Fruit fly (Drosophila melanogaster) whole organism, adult: Measurements from ENCODE around the gene CG12219.

ENCODE experiments used
- CG12768 ChIP-seq: fragments of 200-800 bp; sonication (Bioruptor generic); optimal IDR thresholded peaks from 2 replicates; lab custom pipeline; 2017; ENCODE audit warnings: missing biosample characterization, missing genetic modification characterization, mild to moderate bottlenecking, moderate library complexity, missing genetic modification reagents
- CG14711 ChIP-seq: fragments of 200-800 bp; sonication (Bioruptor generic); optimal IDR thresholded peaks from 2 replicates; lab custom pipeline; 2018; ENCODE audit warnings: missing biosample characterization, mild to moderate bottlenecking, missing genetic modification characterization, moderate library complexity
- cnc ChIP-seq, 2 experiments: fragments of >200 bp; optimal IDR thresholded peaks; 2 replicates each; lab custom pipeline; 2017
- kay ChIP-seq: fragments of 200-800 bp; sonication (Bioruptor generic); peaks from one replicate; lab custom pipeline; 2016; ENCODE audit warnings: missing biosample characterization, missing genetic modification characterization, borderline replicate concordance
- pad ChIP-seq: fragments of 200-800 bp; sonication (Bioruptor generic); optimal IDR thresholded peaks from 3 replicates; lab custom pipeline; 2017; ENCODE audit warnings: missing biosample characterization, missing genetic modification characterization, mild to moderate bottlenecking, moderate library complexity, missing genetic modification reagents
- tj ChIP-seq: fragments of 200-800 bp; sonication (Bioruptor generic); optimal IDR thresholded peaks from 3 replicates; lab custom pipeline; 2017; ENCODE audit warnings: missing biosample characterization, mild to moderate bottlenecking, missing genetic modification characterization, moderate library complexity
- toe ChIP-seq: fragments of 200-800 bp; sonication (Bioruptor generic); optimal IDR thresholded peaks from 2 replicates; lab custom pipeline; 2016; ENCODE audit warnings: missing biosample characterization, missing genetic modification characterization

- TF ChIP-seq pad (GFP tag; lab: Kevin White, UChicago) = peak; percentile 72
- TF ChIP-seq CG12768 (GFP tag; lab: Kevin White, UChicago) = no peak
- peak; percentile 44 for TF ChIP-seq CG14711 (tag; lab: Kevin White, UChicago)
- TF ChIP-seq tj = peak; percentile 31
- TF ChIP-seq cnc (optimal IDR thresholded peaks at IDR 0.05; lab: Kevin White, UChicago) = no peak
- TF ChIP-seq toe (GFP tag; lab: Kevin White, UChicago) = no peak
- no peak for TF ChIP-seq kay (GFP tag; lab: Kevin White, UChicago)
These were observed 13.2 kb downstream of the CG12219 start, which contains the start of the genes Top3beta and wuho for dm6 chrX:6287842-6288241.
